Fruit fly (Drosophila melanogaster) whole organism, embryonic: ENCODE measurements around the gene Ppm1.

ENCODE experiments used
- Adf1 ChIP-seq: fragments of 200-800 bp; sonication (Bioruptor generic); IDR thresholded peaks from 2 replicates; pipeline ENCODE4 v1.3.6; 2022; ENCODE audit warnings: missing biosample characterization, missing genetic modification characterization
- CG10543 ChIP-seq: fragments of 200-800 bp; sonication (Bioruptor generic); optimal IDR thresholded peaks from 3 replicates; lab custom pipeline; 2017; ENCODE audit warnings: missing biosample characterization, mild to moderate bottlenecking, missing genetic modification characterization, moderate library complexity
- CG11247 ChIP-seq: fragments of 200-800 bp; sonication (Bioruptor generic); IDR thresholded peaks from 2 replicates; pipeline ENCODE4 v1.3.6; 2022; ENCODE audit warnings: missing biosample characterization, missing genetic modification characterization
- CG11398 ChIP-seq: fragments of 200-800 bp; sonication (Bioruptor generic); optimal IDR thresholded peaks from 2 replicates; lab custom pipeline; 2016; ENCODE audit warnings: missing biosample characterization, missing genetic modification characterization
- CG12299 ChIP-seq: fragments of 200-800 bp; sonication (Bioruptor generic); optimal IDR thresholded peaks from 2 replicates; lab custom pipeline; 2018; ENCODE audit warnings: missing biosample characterization, mild to moderate bottlenecking, missing genetic modification characterization
- CG12659 ChIP-seq: fragments of 200-800 bp; sonication (Bioruptor generic); optimal IDR thresholded peaks from 3 replicates; lab custom pipeline; 2017; ENCODE audit warnings: mild to moderate bottlenecking, missing biosample characterization, missing genetic modification reagents, missing genetic modification characterization
- CG12942 ChIP-seq: fragments of 200-800 bp; sonication (Bioruptor generic); optimal IDR thresholded peaks from 3 replicates; lab custom pipeline; 2016; ENCODE audit warnings: missing biosample characterization, missing genetic modification characterization
- CG16779 ChIP-seq: fragments of 200-800 bp; sonication (Bioruptor generic); IDR thresholded peaks from 2 replicates; pipeline ENCODE4 v1.3.6; 2022; ENCODE audit warnings: missing biosample characterization, missing genetic modification characterization
- CG16815 ChIP-seq: fragments of 200-800 bp; sonication (Bioruptor generic); optimal IDR thresholded peaks from 3 replicates; lab custom pipeline; 2017; ENCODE audit warnings: missing biosample characterization, mild to moderate bottlenecking, missing genetic modification characterization
- CG17328 ChIP-seq: fragments of 200-800 bp; sonication (Bioruptor generic); IDR thresholded peaks from 2 replicates; pipeline ENCODE4 v1.3.6; 2022; ENCODE audit warnings: missing biosample characterization, missing genetic modification characterization
- CG3065 ChIP-seq: fragments of 200-800 bp; sonication (Bioruptor generic); optimal IDR thresholded peaks from 2 replicates; lab custom pipeline; 2016; ENCODE audit warnings: missing biosample characterization, missing genetic modification characterization
- CG3281 ChIP-seq: fragments of 200-800 bp; sonication (Bioruptor generic); optimal IDR thresholded peaks from 3 replicates; lab custom pipeline; 2017; ENCODE audit warnings: missing biosample characterization, mild to moderate bottlenecking, missing genetic modification characterization
- CG34224 ChIP-seq: fragments of 200-800 bp; sonication (Bioruptor generic); IDR thresholded peaks from 3 replicates; pipeline ENCODE4 v1.3.6; 2022; ENCODE audit warnings: missing biosample characterization, missing genetic modification characterization; ENCODE audit not compliant: partially characterized antibody
- CG34376 ChIP-seq: fragments of 200-800 bp; sonication (Bioruptor generic); optimal IDR thresholded peaks from 2 replicates; lab custom pipeline; 2018; ENCODE audit warnings: missing biosample characterization, mild to moderate bottlenecking, missing genetic modification characterization
- CG6813 ChIP-seq: fragments of 200-800 bp; sonication (Bioruptor generic); optimal IDR thresholded peaks from 2 replicates; lab custom pipeline; 2017; ENCODE audit warnings: missing biosample characterization, missing genetic modification characterization, mild to moderate bottlenecking, moderate library complexity, missing genetic modification reagents
- CG7928 ChIP-seq: fragments of 200-800 bp; sonication (Bioruptor generic); optimal IDR thresholded peaks from 2 replicates; lab custom pipeline; 2017; ENCODE audit warnings: missing biosample characterization, mild to moderate bottlenecking, missing genetic modification characterization
- CG8281 ChIP-seq: fragments of 200-800 bp; sonication (Bioruptor generic); optimal IDR thresholded peaks from 2 replicates; lab custom pipeline; 2018; ENCODE audit warnings: missing biosample characterization, mild to moderate bottlenecking, missing genetic modification characterization, moderate library complexity
- CG8924 ChIP-seq: fragments of 200-800 bp; optimal IDR thresholded peaks from 3 replicates; lab custom pipeline; 2019; ENCODE audit warnings: missing biosample characterization, mild to moderate bottlenecking, missing genetic modification characterization, moderate library complexity
- CG9932 ChIP-seq: fragments of 200-800 bp; sonication (Bioruptor generic); IDR thresholded peaks from 2 replicates; pipeline ENCODE4 v1.3.6; 2022; ENCODE audit warnings: missing biosample characterization, missing genetic modification characterization
- Dll ChIP-seq: fragments of 200-800 bp; sonication (Bioruptor generic); IDR thresholded peaks from 4 replicates; pipeline ENCODE4 v1.3.6; 2022; ENCODE audit warnings: missing biosample characterization, missing genetic modification characterization; ENCODE audit not compliant: partially characterized antibody
- E2f2 ChIP-seq: fragments of 200-800 bp; sonication (Bioruptor generic); IDR thresholded peaks from 2 replicates; pipeline ENCODE4 v1.3.6; 2022; ENCODE audit warnings: missing biosample characterization, missing genetic modification characterization
- Eip74EF ChIP-seq, 2 experiments: fragments of 200-800 bp in 1 of 2; fragments of >200 bp in 1 of 2; sonication (Bioruptor generic) in 1 of 2; optimal IDR thresholded peaks; 2 replicates each; lab custom pipeline; 2017 to 2019; ENCODE audit warnings: missing biosample characterization in 2 of 2, missing genetic modification characterization in 2 of 2, mild to moderate bottlenecking in 1 of 2, moderate library complexity in 1 of 2
- HHEX ChIP-seq: fragments of 200-800 bp; sonication (Bioruptor generic); optimal IDR thresholded peaks from 3 replicates; lab custom pipeline; 2017; ENCODE audit warnings: missing biosample characterization, mild to moderate bottlenecking, missing genetic modification characterization, missing genetic modification reagents
- Jarid2 ChIP-seq: fragments of 200-800 bp; sonication (Bioruptor generic); optimal IDR thresholded peaks from 3 replicates; lab custom pipeline; 2017; ENCODE audit warnings: mild to moderate bottlenecking, missing biosample characterization, missing genetic modification reagents, missing genetic modification characterization
- Med ChIP-seq: fragments of 200-800 bp; sonication (Bioruptor generic); peaks from one replicate; lab custom pipeline; 2016; ENCODE audit warnings: missing biosample characterization, missing genetic modification characterization, mild to moderate bottlenecking, inconsistent platforms, moderate library complexity
- Myb ChIP-seq: fragments of 200-800 bp; sonication (Bioruptor generic); optimal IDR thresholded peaks from 2 replicates; lab custom pipeline; 2016; ENCODE audit warnings: missing biosample characterization, missing genetic modification characterization
- Neu2 ChIP-seq: fragments of 200-800 bp; sonication (Bioruptor generic); optimal IDR thresholded peaks from 3 replicates; lab custom pipeline; 2016; ENCODE audit warnings: missing biosample characterization, missing genetic modification characterization, borderline replicate concordance
- Opbp ChIP-seq: fragments of 200-800 bp; sonication (Bioruptor generic); IDR thresholded peaks from 3 replicates; pipeline ENCODE4 v1.3.6; 2022; ENCODE audit warnings: missing biosample characterization, missing genetic modification characterization; ENCODE audit not compliant: partially characterized antibody
- Poxn ChIP-seq: fragments of 200-800 bp; sonication (Bioruptor generic); IDR thresholded peaks from 2 replicates; pipeline ENCODE4 v1.3.6; 2022; ENCODE audit warnings: missing biosample characterization, missing genetic modification characterization
- Rfx ChIP-seq: fragments of 200-800 bp; sonication (Bioruptor generic); IDR thresholded peaks from 2 replicates; pipeline ENCODE4 v1.3.6; 2022; ENCODE audit warnings: missing biosample characterization, missing genetic modification characterization
- TFAM ChIP-seq: fragments of 200-800 bp; sonication (Bioruptor generic); optimal IDR thresholded peaks from 2 replicates; lab custom pipeline; 2017; ENCODE audit warnings: missing biosample characterization, missing genetic modification characterization, inconsistent platforms
- ac ChIP-seq: fragments of 200-800 bp; sonication (Bioruptor generic); optimal IDR thresholded peaks from 3 replicates; lab custom pipeline; 2017; ENCODE audit warnings: missing biosample characterization, mild to moderate bottlenecking, missing genetic modification characterization
- ato ChIP-seq: fragments of 200-800 bp; sonication (Bioruptor generic); IDR thresholded peaks from 2 replicates; pipeline ENCODE4 v1.3.6; 2022; ENCODE audit warnings: missing biosample characterization, missing genetic modification characterization; ENCODE audit not compliant: partially characterized antibody
- croc ChIP-seq: fragments of 200-800 bp; sonication (Bioruptor generic); conservative IDR thresholded peaks from 3 replicates; pipeline ENCODE4 v1.3.6; 2022; ENCODE audit warnings: missing biosample characterization, missing genetic modification characterization
- eyg ChIP-seq: fragments of 200-800 bp; sonication (Bioruptor generic); optimal IDR thresholded peaks from 3 replicates; lab custom pipeline; 2016; ENCODE audit warnings: missing biosample characterization, missing genetic modification characterization
- grau ChIP-seq: fragments of 200-800 bp; optimal IDR thresholded peaks from 3 replicates; lab custom pipeline; 2019; ENCODE audit warnings: missing biosample characterization, mild to moderate bottlenecking, missing genetic modification characterization, moderate library complexity
- jigr1 ChIP-seq: fragments of 200-800 bp; sonication (Bioruptor generic); IDR thresholded peaks from 3 replicates; pipeline ENCODE4 v1.3.6; 2022; ENCODE audit warnings: missing biosample characterization, missing genetic modification characterization
- jumu ChIP-seq: fragments of 200-800 bp; sonication (Bioruptor generic); optimal IDR thresholded peaks from 3 replicates; lab custom pipeline; 2016; ENCODE audit warnings: missing biosample characterization, missing genetic modification characterization
- ken ChIP-seq: fragments of 200-800 bp; sonication (Bioruptor generic); IDR thresholded peaks from 3 replicates; pipeline ENCODE4 v1.3.6; 2022; ENCODE audit warnings: missing biosample characterization, missing genetic modification characterization
- knrl ChIP-seq: fragments of 200-800 bp; sonication (Bioruptor generic); IDR thresholded peaks from 3 replicates; pipeline ENCODE4 v1.3.6; 2022; ENCODE audit warnings: missing biosample characterization, missing genetic modification characterization; ENCODE audit not compliant: partially characterized antibody
- mld ChIP-seq: fragments of 200-800 bp; sonication (Bioruptor generic); IDR thresholded peaks from 3 replicates; pipeline ENCODE4 v1.3.6; 2022; ENCODE audit warnings: missing biosample characterization, missing genetic modification characterization; ENCODE audit not compliant: partially characterized antibody
- nerfin-1 ChIP-seq: fragments of 200-800 bp; sonication (Bioruptor generic); optimal IDR thresholded peaks from 3 replicates; lab custom pipeline; 2019; ENCODE audit warnings: missing biosample characterization, mild to moderate bottlenecking, missing genetic modification characterization, moderate library complexity
- nmo ChIP-seq: fragments of 200-800 bp; sonication (Bioruptor generic); optimal IDR thresholded peaks from 2 replicates; lab custom pipeline; 2018; ENCODE audit warnings: missing biosample characterization, mild to moderate bottlenecking, missing genetic modification characterization, moderate library complexity
- otp ChIP-seq: fragments of 200-800 bp; sonication (Bioruptor generic); IDR thresholded peaks from 3 replicates; pipeline ENCODE4, ENCODE4 v1.3.6; 2022; ENCODE audit warnings: missing biosample characterization, missing genetic modification characterization
- pzg ChIP-seq: fragments of 200-800 bp; sonication (Bioruptor generic); optimal IDR thresholded peaks from 3 replicates; lab custom pipeline; 2018; ENCODE audit warnings: missing biosample characterization, mild to moderate bottlenecking, missing genetic modification characterization, moderate library complexity
- stc ChIP-seq: fragments of 200-800 bp; sonication (Bioruptor generic); IDR thresholded peaks from 2 replicates; pipeline ENCODE4 v1.3.6; 2022; ENCODE audit warnings: missing biosample characterization, missing genetic modification characterization
- vvl ChIP-seq: fragments of 200-800 bp; sonication (Bioruptor generic); IDR thresholded peaks from 2 replicates; pipeline ENCODE4 v1.3.6; 2022; ENCODE audit warnings: missing biosample characterization, missing genetic modification characterization
- zf30C ChIP-seq: fragments of 200-800 bp; sonication (Bioruptor generic); optimal IDR thresholded peaks from 3 replicates; lab custom pipeline; 2018; ENCODE audit warnings: missing biosample characterization, mild to moderate bottlenecking, missing genetic modification characterization

Ppm1 gene

DNA sequence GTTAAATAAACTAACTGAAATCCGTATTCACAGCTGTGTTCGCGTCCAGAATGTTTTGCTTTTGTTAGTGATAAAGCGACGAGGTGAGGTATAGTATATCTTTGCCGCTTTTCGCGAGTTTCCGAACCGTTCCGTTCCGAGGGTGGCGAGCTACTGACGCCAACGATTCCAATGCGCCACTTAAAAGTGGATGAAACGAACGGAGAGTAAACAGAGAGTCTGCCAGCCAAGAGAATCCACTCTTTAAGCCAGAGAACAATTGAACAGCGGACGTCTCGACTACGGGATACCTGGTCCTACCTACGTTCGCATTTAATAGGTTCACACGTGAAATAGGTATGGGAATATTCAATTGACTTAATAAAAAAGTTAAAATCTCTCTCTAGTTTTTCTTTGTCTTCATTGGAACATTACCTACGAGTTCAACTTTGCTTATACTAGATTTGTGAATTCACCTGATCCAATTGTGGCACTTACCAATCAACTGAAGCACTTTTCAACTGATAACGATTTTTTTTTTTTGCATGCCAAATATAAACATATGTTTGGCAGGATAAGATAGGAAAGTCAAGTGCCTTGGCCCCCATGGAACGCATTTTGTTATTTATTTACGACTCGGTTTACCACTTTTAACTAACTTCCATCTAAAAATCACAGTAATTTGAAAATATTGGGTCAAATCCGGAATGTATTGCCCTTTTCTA is 22.9 kb downstream of the Ppm1 start, which contains the start of gene CG13893 (continued):
- TF ChIP-seq pzg (GFP tag; lab: Kevin White, UChicago) (peak; percentile 15), CG16815 (GFP tag; lab: Kevin White, UChicago) (no peak), ken (no peak), E2f2 (GFP tag; lab: Robert Waterston, UW) (no peak), HHEX (GFP tag; lab: Kevin White, UChicago) (peak; percentile 33), CG12942 (GFP tag; lab: Kevin White, UChicago) (no peak), CG6813 (GFP tag; lab: Kevin White, UChicago) (peak; percentile 51), Jarid2 (peak; percentile 98), mld (GFP tag; lab: Robert Waterston, UW) (0 out of 3 replicates have a peak, but pooled peaks have one; percentile 31), CG7928 (no peak), ato (GFP tag; lab: Robert Waterston, UW) (peak; percentile 75), CG3065 (GFP tag; lab: Kevin White, UChicago) (no peak), CG17328 (GFP tag; lab: Robert Waterston, UW) (no peak), Med (GFP tag; lab: Kevin White, UChicago) (peak; percentile 92), CG16779 (GFP tag; lab: Robert Waterston, UW) (peak; percentile 66; the same call in 1 of the 2 replicates), Dll (GFP tag; lab: Robert Waterston, UW) (peak; percentile 58; the same call in 3 of the 4 replicates), CG12299 (tag; lab: Kevin White, UChicago) (peak; percentile 13), CG8281 (tag; lab: Kevin White, UChicago) (no peak), Rfx (GFP tag; lab: Robert Waterston, UW) (peak; percentile 62; the same call in 1 of the 2 replicates), eyg (peak; percentile 52), croc (GFP tag; lab: Robert Waterston, UW) (no peak), knrl (no peak), jigr1 (0 out of 3 replicates have a peak, but pooled peaks have one; percentile 14), nerfin-1 (peak; percentile 25), CG10543 (peak; percentile 83), CG3281 (GFP tag; lab: Kevin White, UChicago) (peak; percentile 44), ac (GFP tag; lab: Kevin White, UChicago) (no peak), Neu2 (GFP tag; lab: Kevin White, UChicago) (no peak), otp (GFP tag; lab: Robert Waterston, UW) (peak; percentile 61; the same call in 1 of the 3 replicates), CG11398 (peak; percentile 32), nmo (no peak), CG12659 (GFP tag; lab: Kevin White, UChicago) (peak; percentile 10), Opbp (GFP tag; lab: Robert Waterston, UW) (peak; percentile 25; the same call in 1 of the 3 replicates), Myb (GFP tag; lab: Kevin White, UChicago) (no peak), CG9932 (GFP tag; lab: Robert Waterston, UW) (peak; percentile 54), grau (tag; lab: Kevin White, UChicago) (peak; percentile 14), Poxn (GFP tag; lab: Robert Waterston, UW) (no peak), CG11247 (peak; percentile 20; the same call in 1 of the 2 replicates), zf30C (GFP tag; lab: Kevin White, UChicago) (no peak), stc (GFP tag; lab: Robert Waterston, UW) (peak; percentile 48; the same call in 1 of the 2 replicates), TFAM (GFP tag; lab: Kevin White, UChicago) (no peak), Eip74EF (GFP tag; optimal IDR thresholded peaks at IDR 0.05; lab: Kevin White, UChicago) (peak in 1 of 2 experiments; percentile 64), jumu (GFP tag; lab: Kevin White, UChicago) (no peak), CG34376 (GFP tag; lab: Kevin White, UChicago) (peak; percentile 78), vvl (GFP tag; lab: Robert Waterston, UW) (peak; percentile 82), CG34224 (GFP tag; lab: Robert Waterston, UW) (peak; percentile 55; the same call in 2 of the 3 replicates), Adf1 (GFP tag; lab: Robert Waterston, UW) (peak; percentile 69), CG8924 (tag; lab: Kevin White, UChicago) (peak; percentile 57)
